Fruit fly (Drosophila melanogaster): ENCODE measurements around the gene drpr.
A peak's percentile ranks its signal among the peaks of the same experiment; 100 is the strongest.

- TF ChIP-seq CG14655 (GFP tag; optimal IDR thresholded peaks at IDR 0.05) = peak; percentile 35
- TF ChIP-seq Pif1B (GFP tag; optimal IDR thresholded peaks at IDR 0.05) = peak; percentile 11
- TF ChIP-seq rn (GFP tag; IDR thresholded peaks at IDR 0.05) = no peak
- no peak for TF ChIP-seq CG10348 (GFP tag; IDR thresholded peaks at IDR 0.05)
- peak; percentile 23 for TF ChIP-seq EcR (GFP tag; optimal IDR thresholded peaks at IDR 0.05)
- TF ChIP-seq Ets98B (GFP tag; IDR thresholded peaks at IDR 0.05) = no peak
- no peak for TF ChIP-seq CG32121 (GFP tag; IDR thresholded peaks at IDR 0.05)
- TF ChIP-seq Snoo (tag; optimal IDR thresholded peaks at IDR 0.05) = peak; percentile 39
Measured at dm6 chr3L:1679394-1679793, 51.5 kb downstream of the drpr start.

Measured in whole organism, pupa.